Worm (Caenorhabditis elegans) whole organism, L4/young adult: ENCODE data around the gene Y94H6A.2.

ENCODE experiments used
- W03F9.2 ChIP-seq: fragments of 150-350 bp; optimal IDR thresholded peaks from 2 replicates; lab custom pipeline; 2014; ENCODE audit warnings: missing biosample characterization, missing genetic modification characterization
- him-1 ChIP-seq: sonication (generic microtip); optimal IDR thresholded peaks from 2 replicates; lab custom pipeline; 2016; ENCODE audit warnings: missing genotype, missing genetic modification reagents, missing genetic modification characterization, missing compliant biosample characterization

DNA sequence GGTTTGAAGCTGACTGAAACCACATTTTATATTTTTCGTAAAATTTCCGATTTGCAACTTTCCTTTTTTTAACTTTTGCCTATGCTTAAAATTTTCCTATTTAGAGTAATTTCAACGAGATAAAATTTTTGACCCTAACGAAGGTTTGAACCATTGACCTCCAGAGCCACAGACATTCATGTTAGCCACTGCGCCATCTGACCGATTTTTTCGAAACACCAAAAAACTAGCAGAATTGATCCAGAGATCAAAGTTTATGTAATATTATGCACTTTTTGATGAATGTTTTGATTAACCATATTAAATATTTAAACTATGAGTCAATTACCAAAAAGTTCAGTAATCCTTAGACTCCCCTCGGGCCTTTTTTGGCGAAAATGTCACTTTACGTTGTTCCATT lies 28.0 kb downstream of the Y94H6A.2 start:
- TF ChIP-seq him-1 (tag; lab: Kevin White, UChicago) (no peak), W03F9.2 (no peak)
